Worm (Caenorhabditis elegans) whole organism, late embryonic: ENCODE data around the gene C03A7.13.
A peak's percentile ranks its signal among the peaks of the same experiment; 100 is the strongest.

Experiments used
- F13H6.1 ChIP-seq: sonication (generic microtip); optimal IDR thresholded peaks from 2 replicates; lab custom pipeline; 2016; ENCODE audit warnings: missing genetic modification characterization, missing compliant biosample characterization
- K02D7.2 ChIP-seq: sonication (generic microtip); optimal IDR thresholded peaks from 2 replicates; lab custom pipeline; 2017; ENCODE audit warnings: mild to moderate bottlenecking, missing genetic modification characterization, missing compliant biosample characterization
- K09A11.1 ChIP-seq: sonication (generic microtip); optimal IDR thresholded peaks from 2 replicates; lab custom pipeline; 2017; ENCODE audit warnings: antibody characterized with exemption, mild to moderate bottlenecking, missing genetic modification characterization, missing compliant biosample characterization; ENCODE audit not compliant: insufficient read depth
- Y22D7AL.16 ChIP-seq: sonication (generic microtip); optimal IDR thresholded peaks from 2 replicates; lab custom pipeline; 2016; ENCODE audit warnings: missing genetic modification characterization, missing compliant biosample characterization
- ama-1 ChIP-seq: fragments of 150-350 bp; optimal IDR thresholded peaks from 2 replicates; lab custom pipeline; 2014
- ceh-14 ChIP-seq: sonication (generic microtip); optimal IDR thresholded peaks from 2 replicates; lab custom pipeline; 2016; ENCODE audit warnings: missing genotype, missing genetic modification characterization, missing compliant biosample characterization
- ceh-19 ChIP-seq: fragments of 200-800 bp; sonication (Bioruptor generic); optimal IDR thresholded peaks from 2 replicates; lab custom pipeline; 2018; ENCODE audit warnings: mild to moderate bottlenecking, missing genetic modification characterization, missing compliant biosample characterization
- ceh-2 ChIP-seq: sonication (generic microtip); optimal IDR thresholded peaks from 2 replicates; lab custom pipeline; 2016; ENCODE audit warnings: missing genotype, missing genetic modification characterization, missing compliant biosample characterization
- ceh-22 ChIP-seq: sonication (generic microtip); optimal IDR thresholded peaks from 2 replicates; lab custom pipeline; 2017; ENCODE audit warnings: missing biosample characterization, missing genetic modification characterization
- ceh-24 ChIP-seq: sonication (generic microtip); optimal IDR thresholded peaks from 2 replicates; lab custom pipeline; 2016; ENCODE audit warnings: mild to moderate bottlenecking, missing genetic modification characterization, missing compliant biosample characterization
- ceh-31 ChIP-seq: sonication (generic microtip); optimal IDR thresholded peaks from 2 replicates; lab custom pipeline; 2016; ENCODE audit warnings: missing genetic modification characterization, missing compliant biosample characterization
- ceh-34 ChIP-seq: sonication (generic microtip); optimal IDR thresholded peaks from 2 replicates; lab custom pipeline; 2016; ENCODE audit warnings: mild to moderate bottlenecking, missing genetic modification characterization, missing compliant biosample characterization
- ceh-45 ChIP-seq: fragments of 200-800 bp; sonication (Bioruptor generic); IDR thresholded peaks from 2 replicates; pipeline ENCODE4 v1.3.6; 2022; ENCODE audit warnings: missing genetic modification reagents, missing genetic modification characterization, missing compliant biosample characterization
- ceh-6 ChIP-seq: fragments of 200-800 bp; sonication (Bioruptor generic); optimal IDR thresholded peaks from 2 replicates; lab custom pipeline; 2018; ENCODE audit warnings: mild to moderate bottlenecking, missing genetic modification characterization, missing compliant biosample characterization
- ceh-9 ChIP-seq: sonication (generic microtip); optimal IDR thresholded peaks from 2 replicates; lab custom pipeline; 2016; ENCODE audit warnings: mild to moderate bottlenecking, missing genetic modification characterization, inconsistent platforms, missing compliant biosample characterization
- dmd-4 ChIP-seq: sonication (generic microtip); optimal IDR thresholded peaks from 2 replicates; lab custom pipeline; 2016; ENCODE audit warnings: borderline replicate concordance, missing genetic modification characterization, missing compliant biosample characterization
- dve-1 ChIP-seq: sonication (generic microtip); optimal IDR thresholded peaks from 2 replicates; lab custom pipeline; 2017; ENCODE audit warnings: antibody characterized with exemption, mild to moderate bottlenecking, missing genetic modification characterization, missing compliant biosample characterization
- elt-2 ChIP-seq: sonication (generic microtip); optimal IDR thresholded peaks from 2 replicates; lab custom pipeline; 2016; ENCODE audit warnings: missing genetic modification reagents, missing genetic modification characterization, missing compliant biosample characterization
- elt-4 ChIP-seq: sonication (generic microtip); optimal IDR thresholded peaks from 2 replicates; lab custom pipeline; 2016; ENCODE audit warnings: missing genetic modification characterization, missing compliant biosample characterization
- ets-4 ChIP-seq: sonication (generic microtip); optimal IDR thresholded peaks from 2 replicates; lab custom pipeline; 2016; ENCODE audit warnings: missing genetic modification characterization, missing compliant biosample characterization
- fax-1 ChIP-seq: sonication (generic microtip); optimal IDR thresholded peaks from 2 replicates; lab custom pipeline; 2016; ENCODE audit warnings: missing genotype, missing genetic modification characterization, missing compliant biosample characterization
- fkh-10 ChIP-seq: fragments of 150-350 bp; optimal IDR thresholded peaks from 2 replicates; lab custom pipeline; 2014; ENCODE audit warnings: missing biosample characterization, missing genetic modification reagents, missing genetic modification characterization
- gmeb-2 ChIP-seq: sonication (generic microtip); optimal IDR thresholded peaks from 2 replicates; lab custom pipeline; 2016; ENCODE audit warnings: missing genetic modification characterization, inconsistent platforms, missing compliant biosample characterization
- hlh-13 ChIP-seq: fragments of 200-800 bp; sonication (Bioruptor generic); optimal IDR thresholded peaks from 2 replicates; lab custom pipeline; 2018; ENCODE audit warnings: mild to moderate bottlenecking, missing genetic modification characterization, missing compliant biosample characterization
- madf-2 ChIP-seq: sonication (generic microtip); optimal IDR thresholded peaks from 2 replicates; lab custom pipeline; 2017; ENCODE audit warnings: missing genetic modification characterization, missing compliant biosample characterization
- mec-3 ChIP-seq: sonication (generic microtip); optimal IDR thresholded peaks from 2 replicates; lab custom pipeline; 2016; ENCODE audit warnings: borderline replicate concordance, missing genetic modification characterization, missing compliant biosample characterization
- nfya-1 ChIP-seq: sonication (generic microtip); optimal IDR thresholded peaks from 2 replicates; lab custom pipeline; 2017; ENCODE audit warnings: missing genetic modification characterization, mild to moderate bottlenecking, missing compliant biosample characterization, antibody characterized with exemption, moderate library complexity
- odd-2 ChIP-seq: sonication (generic microtip); optimal IDR thresholded peaks from 2 replicates; lab custom pipeline; 2017; ENCODE audit warnings: antibody characterized with exemption, mild to moderate bottlenecking, missing genetic modification characterization, missing compliant biosample characterization
- pat-9 ChIP-seq: fragments of 200-800 bp; sonication (Bioruptor generic); optimal IDR thresholded peaks from 2 replicates; lab custom pipeline; 2018; ENCODE audit warnings: mild to moderate bottlenecking, missing genetic modification characterization, moderate library complexity, missing compliant biosample characterization
- pha-2 ChIP-seq: sonication (generic microtip); optimal IDR thresholded peaks from 2 replicates; lab custom pipeline; 2017; ENCODE audit warnings: mild to moderate bottlenecking, missing genetic modification characterization, missing compliant biosample characterization
- pha-4 ChIP-seq: fragments of 150-350 bp; optimal IDR thresholded peaks from 2 replicates; lab custom pipeline; 2018; ENCODE audit warnings: missing biosample characterization, missing genetic modification reagents, missing genetic modification characterization
- pqm-1 ChIP-seq: sonication (generic microtip); optimal IDR thresholded peaks from 2 replicates; lab custom pipeline; 2016; ENCODE audit warnings: missing genetic modification characterization, missing compliant biosample characterization
- pros-1 ChIP-seq: fragments of 150-350 bp; optimal IDR thresholded peaks from 2 replicates; lab custom pipeline; 2014; ENCODE audit warnings: missing biosample characterization, missing genetic modification reagents, missing genetic modification characterization
- rnt-1 ChIP-seq: sonication (generic microtip); optimal IDR thresholded peaks from 2 replicates; lab custom pipeline; 2016; ENCODE audit warnings: missing genetic modification characterization, missing compliant biosample characterization
- sdc-2 ChIP-seq: sonication (generic microtip); optimal IDR thresholded peaks from 2 replicates; lab custom pipeline; 2016; ENCODE audit warnings: missing genotype, missing genetic modification characterization, missing compliant biosample characterization
- sox-2 ChIP-seq: fragments of 200-800 bp; sonication (Bioruptor generic); IDR thresholded peaks from 2 replicates; pipeline ENCODE4 v1.3.6; 2022; ENCODE audit warnings: missing genetic modification reagents, missing genetic modification characterization, missing compliant biosample characterization
- sox-4 ChIP-seq: sonication (generic microtip); optimal IDR thresholded peaks from 2 replicates; lab custom pipeline; 2017; ENCODE audit warnings: mild to moderate bottlenecking, missing genetic modification characterization, inconsistent platforms, missing compliant biosample characterization
- tbx-7 ChIP-seq: sonication (generic microtip); optimal IDR thresholded peaks from 2 replicates; lab custom pipeline; 2016; ENCODE audit warnings: missing genotype, missing genetic modification characterization, missing compliant biosample characterization
- ttx-3 ChIP-seq: sonication (generic microtip); optimal IDR thresholded peaks from 2 replicates; lab custom pipeline; 2016; ENCODE audit warnings: missing genetic modification reagents, missing genetic modification characterization, missing compliant biosample characterization
- unc-3 ChIP-seq, 2 experiments: fragments of 200-800 bp in 1 of 2; sonication (Bioruptor generic) in 1 of 2; sonication (generic microtip) in 1 of 2; conservative IDR thresholded peaks in 1 of 2; optimal IDR thresholded peaks in 1 of 2; 2 replicates each; pipeline versions ENCODE4 v1.3.6 to Lab custom; 2016 to 2022; ENCODE audit warnings: missing compliant biosample characterization in 2 of 2, missing genetic modification characterization in 2 of 2, missing genetic modification reagents in 1 of 2
- unc-42 ChIP-seq: sonication (generic microtip); optimal IDR thresholded peaks from 2 replicates; lab custom pipeline; 2016; ENCODE audit warnings: missing genotype, missing genetic modification characterization, missing compliant biosample characterization
- unc-86 ChIP-seq: sonication (generic microtip); optimal IDR thresholded peaks from 2 replicates; lab custom pipeline; 2016; ENCODE audit warnings: missing genetic modification characterization, missing compliant biosample characterization

The C03A7.13 gene

ce11 chrV:5181612-5182011 is 10.7 kb downstream of the C03A7.13 start, which contains the start of gene C03A7.2:
Gene C03A7.2, plus strand, starts transcription at chrV:5181912.
- TF ChIP-seq hlh-13 (GFP tag; lab: Kevin White, UChicago) (no peak), pha-2 (no peak), mec-3 (tag; lab: Kevin White, UChicago) (no peak), tbx-7 (tag; lab: Kevin White, UChicago) (no peak), fax-1 (tag; lab: Kevin White, UChicago) (no peak), madf-2 (tag; lab: Kevin White, UChicago) (no peak), dmd-4 (tag; lab: Kevin White, UChicago) (no peak), nfya-1 (no peak), K09A11.1 (tag; lab: Kevin White, UChicago) (no peak), K02D7.2 (tag; lab: Kevin White, UChicago) (no peak), dve-1 (tag; lab: Kevin White, UChicago) (no peak), ceh-22 (tag; lab: Kevin White, UChicago) (no peak), ets-4 (tag; lab: Kevin White, UChicago) (no peak), unc-42 (tag; lab: Kevin White, UChicago) (no peak), ama-1 (lab: Kevin White, UChicago) (no peak), fkh-10 (GFP tag; lab: Kevin White, UChicago) (no peak)

ce11 chrV:5178051-5178450 is 14.3 kb downstream of the C03A7.13 start:
- TF ChIP-seq ceh-24 (tag; lab: Kevin White, UChicago): no peak
- peak; percentile 60 for TF ChIP-seq elt-2 (tag; lab: Kevin White, UChicago)
- TF ChIP-seq unc-86 (tag; lab: Kevin White, UChicago): no peak

- TF ChIP-seq ceh-31 (tag; lab: Kevin White, UChicago) (no peak), Y22D7AL.16 (no peak), sdc-2 (tag; lab: Kevin White, UChicago) (no peak), ceh-2 (tag; lab: Kevin White, UChicago) (no peak), unc-3 (GFP tag; conservative IDR thresholded peaks at IDR 0.05; lab: Robert Waterston, UW) (no peak), unc-3 (tag; optimal IDR thresholded peaks at IDR 0.05; lab: Kevin White, UChicago) (no peak), odd-2 (tag; lab: Kevin White, UChicago) (no peak), ceh-22 (tag; lab: Kevin White, UChicago) (no peak), pha-4 (tag; lab: Kevin White, UChicago) (no peak), mec-3 (tag; lab: Kevin White, UChicago) (no peak), elt-4 (tag; lab: Kevin White, UChicago) (no peak), F13H6.1 (no peak), sox-2 (GFP tag; lab: Robert Waterston, UW) (no peak), sox-4 (tag; lab: Kevin White, UChicago) (no peak), ceh-24 (tag; lab: Kevin White, UChicago) (no peak), dmd-4 (tag; lab: Kevin White, UChicago) (no peak), rnt-1 (tag; lab: Kevin White, UChicago) (no peak), pat-9 (tag; lab: Kevin White, UChicago) (no peak)
Measured at ce11 chrV:5177209-5177608, 15.1 kb downstream of the C03A7.13 start, which contains the start of gene ugt-51. Gene ugt-51, minus strand, starts transcription at chrV:5177309.

ce11 chrV:5172833-5173232 is 19.5 kb downstream of the C03A7.13 start, which contains the start of gene srt-65:
Gene srt-65, minus strand, starts transcription at chrV:5172933.
- TF ChIP-seq ceh-19 (GFP tag; lab: Kevin White, UChicago) (no peak), ttx-3 (tag; lab: Kevin White, UChicago) (no peak), ceh-9 (no peak), K09A11.1 (tag; lab: Kevin White, UChicago) (no peak), ceh-6 (GFP tag; lab: Kevin White, UChicago) (no peak), ceh-14 (tag; lab: Kevin White, UChicago) (no peak), pros-1 (tag; lab: Kevin White, UChicago) (no peak), pqm-1 (tag; lab: Kevin White, UChicago) (no peak), ceh-45 (no peak), ceh-34 (tag; lab: Kevin White, UChicago) (no peak), ceh-22 (tag; lab: Kevin White, UChicago) (no peak), gmeb-2 (tag; lab: Kevin White, UChicago) (no peak), fkh-10 (GFP tag; lab: Kevin White, UChicago) (no peak)
